Worm (Caenorhabditis elegans): Measurements from ENCODE around the gene K02D10.1.
A peak's percentile ranks its signal among the peaks of the same experiment; 100 is the strongest.

Gene K02D10.1

DNA sequence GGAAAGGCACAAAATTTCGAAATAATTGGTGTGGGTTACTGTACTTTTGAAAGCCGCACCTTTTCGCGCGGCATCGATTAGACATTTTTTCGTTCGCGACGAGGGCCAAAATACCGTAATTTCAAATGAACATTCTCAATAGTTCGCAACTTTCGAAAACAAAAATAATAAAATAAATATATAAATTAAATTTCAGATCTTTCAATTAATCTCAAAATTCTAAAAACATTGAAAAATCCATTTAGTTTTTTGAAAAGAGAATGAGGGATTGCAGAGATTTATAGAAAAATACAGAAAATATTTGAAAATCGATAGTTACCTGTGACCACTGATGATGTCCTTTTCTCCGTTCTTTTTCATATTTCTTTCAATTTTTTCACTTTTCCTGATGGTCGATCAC is 16.7 kb downstream of the K02D10.1 start, which contains the start of gene K02D10.8:
K02D10.8 (plus strand) TSS at position 301 of the 400 bp plus-strand sequence.
- no peak for TF ChIP-seq him-1 (tag; optimal IDR thresholded peaks at IDR 0.05)
- no peak for TF ChIP-seq W03F9.2 (tag; optimal IDR thresholded peaks at IDR 0.05)
- no peak for TF ChIP-seq dao-5 (tag; optimal IDR thresholded peaks at IDR 0.05)

DNA sequence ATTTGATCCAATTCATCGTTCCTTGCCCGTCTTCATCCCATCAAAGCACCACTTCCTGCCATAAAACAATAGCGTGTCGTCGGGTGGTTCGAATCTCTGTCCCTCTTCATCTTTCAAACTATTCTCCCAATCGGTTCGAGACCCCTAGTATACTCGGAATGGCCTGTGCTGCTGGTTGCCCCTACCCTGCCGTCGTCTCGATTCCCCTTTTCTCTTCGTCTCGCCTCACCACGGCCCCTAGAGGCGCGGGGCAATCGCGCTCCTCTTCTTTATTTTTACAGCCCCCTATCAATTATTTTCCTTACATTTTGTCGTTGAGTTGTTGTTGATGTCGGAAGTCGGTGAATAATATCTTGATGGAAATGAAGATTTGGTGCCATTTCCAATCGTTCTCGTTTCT is 19.4 kb downstream of the K02D10.1 start:
- TF ChIP-seq him-1 (tag; optimal IDR thresholded peaks at IDR 0.05) = peak; percentile 10
- TF ChIP-seq W03F9.2 (tag; optimal IDR thresholded peaks at IDR 0.05) = no peak

DNA sequence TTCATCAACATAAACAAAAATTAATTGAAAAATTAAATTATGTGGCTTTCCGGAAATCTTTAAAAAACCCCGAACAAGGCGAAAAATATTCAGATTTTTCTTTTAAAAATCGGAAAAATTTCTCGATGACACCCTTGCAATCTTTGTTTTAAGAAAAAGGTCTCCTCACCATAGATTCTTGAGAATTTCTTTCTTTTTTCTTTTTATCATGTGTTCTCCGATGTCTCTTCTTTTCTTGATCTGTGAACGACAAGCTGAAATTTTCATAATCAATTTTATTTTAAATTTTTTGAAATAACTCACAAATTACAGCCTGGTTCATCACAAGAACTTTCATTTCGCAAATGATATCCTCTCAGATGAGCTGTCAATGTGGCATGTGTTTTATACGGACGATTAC is 21.9 kb downstream of the K02D10.1 start, which contains the start of the genes zfp-1 and F54F2.14:
zfp-1 (plus strand) TSS at position 301 of the 400 bp plus-strand sequence.
F54F2.14 (plus strand) TSS at position 312 of the 400 bp plus-strand sequence.
- no peak for TF ChIP-seq dao-5 (tag; optimal IDR thresholded peaks at IDR 0.05)

DNA sequence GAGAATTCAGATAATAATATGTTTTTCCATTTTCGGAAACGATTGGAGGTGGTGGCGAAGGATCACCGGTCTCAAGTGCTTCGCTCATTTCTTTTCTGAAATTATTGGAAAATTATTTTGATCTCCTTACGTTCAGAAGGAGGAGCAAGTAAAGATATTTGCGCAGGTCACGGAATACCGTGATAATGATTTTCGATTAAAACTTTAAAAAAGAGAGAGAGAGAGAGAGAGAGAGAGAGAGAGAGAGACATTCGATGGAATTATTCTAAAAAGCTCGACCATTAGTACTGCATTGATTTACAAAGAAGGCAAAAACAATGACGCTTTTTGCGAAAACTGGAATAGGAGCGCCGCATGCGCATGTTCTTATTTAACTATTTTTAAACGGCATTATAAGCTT is 22.9 kb downstream of the K02D10.1 start, which contains the start of gene ztf-1:
ztf-1 (minus strand) TSS at position 101 of the 400 bp plus-strand sequence.
- TF ChIP-seq dao-5 (tag; optimal IDR thresholded peaks at IDR 0.05) (no peak), him-1 (tag; optimal IDR thresholded peaks at IDR 0.05) (no peak)

DNA sequence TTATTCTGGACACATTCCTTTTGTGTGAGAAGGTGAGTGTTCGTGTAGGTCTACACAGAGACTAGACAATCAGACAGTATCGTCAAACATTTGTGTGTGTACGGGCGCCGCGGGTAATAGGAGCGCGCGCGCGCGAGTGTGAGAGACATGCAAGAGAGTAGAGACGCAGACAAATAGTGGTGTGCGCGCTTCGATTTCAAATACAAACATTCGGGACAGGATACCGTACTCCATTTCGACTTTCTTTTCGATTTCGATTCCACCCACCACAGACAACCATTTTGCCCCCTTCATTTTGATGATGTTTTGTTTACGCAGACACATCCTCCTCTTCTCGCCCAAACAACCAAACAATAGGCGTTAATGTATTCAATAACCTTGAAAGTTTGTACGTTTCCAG is 25.5 kb downstream of the K02D10.1 start:
- TF ChIP-seq dao-5 (tag; optimal IDR thresholded peaks at IDR 0.05) (no peak), him-1 (tag; optimal IDR thresholded peaks at IDR 0.05) (no peak), W03F9.2 (tag; optimal IDR thresholded peaks at IDR 0.05) (no peak)

DNA sequence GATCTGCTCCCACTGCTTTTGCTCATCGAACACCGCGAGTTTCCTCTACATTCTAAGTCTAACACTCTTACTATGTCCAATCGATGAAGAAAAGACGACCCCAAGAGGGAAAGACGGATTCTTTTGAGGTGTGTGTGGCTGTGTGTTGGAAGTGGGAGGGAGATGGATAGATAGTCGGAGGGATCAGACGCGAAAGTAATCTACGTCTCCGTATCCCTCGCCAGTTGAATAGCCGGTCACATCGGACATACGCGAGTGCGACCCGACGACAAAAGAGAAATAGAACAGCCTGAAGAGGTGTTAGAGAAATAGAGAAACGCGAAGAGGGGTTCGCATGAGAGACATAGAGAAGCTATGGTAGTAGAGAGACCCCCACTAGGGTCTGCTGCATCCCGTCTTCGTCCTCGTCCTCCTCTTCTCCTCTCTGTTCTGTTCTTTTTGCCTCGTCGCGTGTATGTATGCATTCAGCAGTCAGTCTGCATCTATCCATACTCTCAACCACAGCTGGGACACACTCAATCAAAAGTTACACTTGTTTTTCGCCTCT is 26.3 kb downstream of the K02D10.1 start:
- TF ChIP-seq dao-5 (tag; optimal IDR thresholded peaks at IDR 0.05) = peak; percentile 46
- peak; percentile 86 for TF ChIP-seq W03F9.2 (tag; optimal IDR thresholded peaks at IDR 0.05)
- TF ChIP-seq him-1 (tag; optimal IDR thresholded peaks at IDR 0.05) = peak; percentile 96

DNA sequence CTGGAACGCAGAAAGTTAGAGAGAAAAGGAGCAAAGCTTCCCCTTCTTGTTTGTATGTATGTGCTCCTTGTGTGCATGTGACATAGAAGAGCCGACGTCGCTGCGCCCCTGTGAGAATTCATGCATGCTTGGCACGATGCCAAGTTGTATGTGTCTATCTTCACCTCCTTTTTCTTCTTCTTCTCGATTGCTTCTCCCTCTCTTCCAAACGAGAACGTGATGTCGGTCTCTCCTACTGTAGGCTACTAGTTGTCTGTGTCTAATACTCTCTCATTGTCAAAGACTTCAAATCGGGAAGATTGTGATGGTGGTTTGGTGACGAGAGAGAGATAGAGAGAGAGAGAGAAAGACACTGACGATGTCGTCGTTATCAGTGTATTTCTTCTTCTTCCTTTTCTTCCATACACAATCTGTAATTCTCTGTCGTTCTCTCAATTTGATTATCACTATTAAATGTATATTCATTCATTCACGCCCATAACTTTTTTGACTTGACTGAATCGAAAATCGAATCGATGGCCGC is 27.9 kb downstream of the K02D10.1 start:
- peak; percentile 77 for TF ChIP-seq him-1 (tag; optimal IDR thresholded peaks at IDR 0.05)
- TF ChIP-seq W03F9.2 (tag; optimal IDR thresholded peaks at IDR 0.05) = peak; percentile 75
- TF ChIP-seq dao-5 (tag; optimal IDR thresholded peaks at IDR 0.05) = no peak

DNA sequence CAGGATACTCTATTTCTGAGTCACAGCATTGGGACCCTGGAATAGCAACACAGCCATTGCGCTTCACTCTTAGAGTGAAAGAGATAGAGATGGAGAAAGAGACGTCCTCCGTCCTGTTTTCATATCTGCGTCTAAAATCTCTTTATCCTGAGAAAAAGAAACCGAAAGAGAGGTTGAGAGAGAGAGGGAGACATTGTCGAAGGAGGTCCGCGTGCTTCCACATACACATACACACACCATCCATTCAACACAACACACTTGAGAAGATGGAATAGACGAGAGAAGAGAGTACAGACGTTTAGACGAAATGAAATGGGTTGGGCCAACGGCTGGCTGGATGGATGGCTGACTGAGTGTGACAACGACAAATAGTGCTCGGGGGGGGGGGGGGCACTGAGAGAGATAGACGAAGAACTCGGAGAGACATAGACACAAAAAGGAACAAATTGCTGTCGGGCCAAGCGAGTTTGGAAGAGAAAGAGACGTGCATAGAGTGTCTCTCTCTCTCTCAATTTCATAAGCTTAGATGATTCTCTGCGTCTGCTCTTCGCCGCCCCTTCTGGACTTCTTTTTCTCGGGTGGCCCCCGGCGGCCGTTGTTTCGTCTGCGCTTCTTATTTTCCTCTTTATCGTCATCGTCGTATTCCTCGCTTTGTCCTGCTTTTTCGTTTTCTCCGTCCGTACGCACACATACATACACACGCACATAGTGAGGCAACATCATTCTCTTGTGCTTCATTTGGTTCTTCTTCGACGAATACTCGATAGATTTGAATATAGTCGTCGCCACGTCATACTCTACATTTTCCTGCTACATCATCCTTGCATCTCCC is 30.8 kb downstream of the K02D10.1 start, which contains the start of gene F54F2.6:
F54F2.6 (minus strand) TSS at position 738 of the 832 bp plus-strand sequence.
- TF ChIP-seq dao-5 (tag; optimal IDR thresholded peaks at IDR 0.05) = no peak
- peak; percentile 65 for TF ChIP-seq W03F9.2 (tag; optimal IDR thresholded peaks at IDR 0.05)
- TF ChIP-seq him-1 (tag; optimal IDR thresholded peaks at IDR 0.05) = peak; percentile 88

DNA sequence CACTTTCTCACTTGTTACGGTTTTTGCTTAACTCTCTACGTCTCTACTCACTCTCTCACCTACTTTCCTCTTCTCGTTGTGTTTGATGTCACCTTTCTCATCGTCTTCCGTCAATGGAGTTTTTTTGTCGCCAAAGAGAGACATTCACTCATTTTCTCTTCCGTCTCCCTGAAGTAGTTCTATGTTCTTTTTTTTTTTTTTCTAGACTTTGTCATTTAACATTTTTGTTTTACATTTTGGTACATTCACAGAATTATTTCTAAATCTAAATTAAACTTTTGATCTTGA is 31.4 kb downstream of the K02D10.1 start:
- TF ChIP-seq him-1 (tag; optimal IDR thresholded peaks at IDR 0.05) = no peak
- no peak for TF ChIP-seq dao-5 (tag; optimal IDR thresholded peaks at IDR 0.05)
- no peak for TF ChIP-seq W03F9.2 (tag; optimal IDR thresholded peaks at IDR 0.05)

DNA sequence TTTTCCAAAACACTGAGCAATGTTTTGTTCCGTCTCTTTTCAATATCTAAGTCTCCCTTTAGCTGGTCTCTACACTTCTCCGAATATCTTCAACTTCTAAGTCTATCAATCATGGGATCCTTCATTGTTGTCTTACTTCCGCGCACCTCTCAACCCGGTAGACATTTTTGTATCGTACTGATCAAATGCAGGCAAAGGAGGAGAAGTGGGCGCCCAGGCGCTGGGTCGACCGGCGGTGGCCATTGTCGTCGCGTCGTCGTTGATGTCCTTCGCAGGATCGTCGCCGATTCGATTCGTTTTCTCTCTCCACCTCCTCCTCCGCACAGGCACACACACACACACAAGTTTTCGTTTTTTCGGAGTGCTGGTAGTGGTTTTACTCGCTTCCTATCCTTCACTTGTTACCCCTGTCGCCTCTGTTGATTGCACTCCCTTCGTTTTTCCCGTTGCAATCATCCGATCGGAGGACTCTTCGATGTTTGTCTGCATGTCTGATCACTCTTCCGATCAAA is 32.1 kb downstream of the K02D10.1 start:
- TF ChIP-seq W03F9.2 (tag; optimal IDR thresholded peaks at IDR 0.05) = no peak
- TF ChIP-seq him-1 (tag; optimal IDR thresholded peaks at IDR 0.05) = no peak
- no peak for TF ChIP-seq dao-5 (tag; optimal IDR thresholded peaks at IDR 0.05)

DNA sequence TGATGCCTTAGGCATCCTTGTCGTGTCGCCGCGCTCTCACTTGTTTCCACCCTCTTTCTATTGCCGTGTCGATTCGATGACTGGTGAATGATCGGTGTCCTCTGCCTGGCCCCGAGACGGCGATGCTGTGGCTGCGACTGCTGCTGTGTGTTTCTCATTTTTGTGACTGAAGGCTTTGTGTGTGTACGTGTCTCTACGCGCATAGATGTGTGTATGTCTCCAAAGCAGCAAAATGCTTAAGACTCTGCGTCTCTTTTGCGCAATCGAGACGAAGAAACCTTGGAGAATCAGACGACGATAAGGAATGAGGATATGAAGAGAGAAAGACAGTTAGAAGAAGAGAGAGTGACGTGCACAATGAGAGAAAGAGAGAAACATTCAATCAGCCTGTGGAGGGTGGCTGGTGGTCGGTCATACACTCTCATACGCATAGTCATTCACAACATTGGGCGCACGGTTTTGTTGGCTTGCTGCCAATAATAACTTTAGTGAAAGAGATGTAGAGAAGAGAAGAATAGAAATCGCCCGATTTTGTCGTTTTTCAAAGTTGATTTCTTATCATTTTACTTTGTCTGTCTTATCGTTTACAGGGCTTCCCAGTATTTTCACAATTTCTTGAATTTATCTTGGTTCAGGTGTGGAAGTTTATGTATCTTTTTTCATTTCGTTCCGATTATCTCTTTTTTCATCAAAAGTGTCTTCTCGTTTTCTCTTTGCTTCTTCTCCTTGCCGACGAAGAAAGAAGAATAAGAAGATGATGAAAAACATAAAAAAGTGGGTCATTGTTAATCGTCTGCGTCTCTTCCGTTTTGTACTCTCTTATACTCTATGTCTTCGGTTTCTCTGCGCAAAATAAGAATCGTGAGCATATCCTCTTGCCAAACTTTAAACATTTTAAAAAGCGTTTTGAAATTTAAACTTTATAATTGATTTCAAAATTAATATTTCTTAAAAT is 32.8 kb downstream of the K02D10.1 start:
- TF ChIP-seq dao-5 (tag; optimal IDR thresholded peaks at IDR 0.05) (peak; percentile 55), him-1 (tag; optimal IDR thresholded peaks at IDR 0.05) (peak; percentile 56), W03F9.2 (tag; optimal IDR thresholded peaks at IDR 0.05) (peak; percentile 66)

DNA sequence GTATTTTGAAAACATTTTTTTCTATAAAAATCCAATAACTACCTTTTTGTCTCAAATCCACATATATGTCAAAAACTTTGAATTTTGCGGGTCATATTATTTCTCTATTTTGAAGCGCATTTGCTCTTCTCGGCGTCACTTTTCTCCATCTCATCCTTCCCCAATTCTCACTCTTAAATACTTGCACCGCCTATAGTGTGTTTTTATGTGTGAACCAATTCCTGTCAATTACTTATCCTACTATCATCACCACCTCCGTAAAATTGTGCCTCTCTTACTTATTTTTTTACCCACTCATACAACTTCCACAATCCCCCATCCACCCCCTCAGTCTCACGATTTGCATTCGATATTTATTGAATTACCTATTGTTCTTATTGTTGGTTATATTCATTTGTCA is 36.5 kb downstream of the K02D10.1 start:
- TF ChIP-seq him-1 (tag; optimal IDR thresholded peaks at IDR 0.05) (no peak), W03F9.2 (tag; optimal IDR thresholded peaks at IDR 0.05) (no peak), dao-5 (tag; optimal IDR thresholded peaks at IDR 0.05) (no peak)

DNA sequence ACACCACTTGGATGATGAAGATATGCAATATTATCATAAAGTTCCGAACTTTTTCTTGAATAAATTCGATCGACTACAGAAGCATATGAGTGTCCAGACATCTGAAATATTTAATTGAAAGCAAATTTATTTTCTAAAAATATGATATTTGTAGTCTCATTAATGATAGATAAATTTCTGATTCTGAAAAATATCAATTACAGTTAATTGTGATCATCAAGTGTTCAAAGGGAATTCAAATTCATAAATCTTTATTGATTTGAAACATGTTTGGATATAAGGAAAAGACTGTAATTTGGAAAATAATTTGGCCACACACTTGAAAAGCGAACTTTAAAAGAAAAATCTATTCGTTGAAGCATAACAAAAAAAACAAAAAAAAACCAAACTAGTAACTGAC is 37.9 kb downstream of the K02D10.1 start, which contains the start of gene F54F2.7:
F54F2.7 (minus strand) TSS at position 101 of the 400 bp plus-strand sequence.
- TF ChIP-seq dao-5 (tag; optimal IDR thresholded peaks at IDR 0.05) = no peak
- no peak for TF ChIP-seq W03F9.2 (tag; optimal IDR thresholded peaks at IDR 0.05)
- TF ChIP-seq him-1 (tag; optimal IDR thresholded peaks at IDR 0.05) = no peak
